Fruit fly (Drosophila melanogaster) whole organism, embryonic: ENCODE measurements around the gene Rgl.
A peak's percentile ranks its signal among the peaks of the same experiment; 100 is the strongest.

Experiments used
- C15 ChIP-seq: fragments of 200-800 bp; sonication (Bioruptor generic); IDR thresholded peaks from 3 replicates; pipeline ENCODE4 v1.3.6; 2022; ENCODE audit warnings: missing biosample characterization, missing genetic modification characterization
- CG13624 ChIP-seq: fragments of 200-800 bp; sonication (Bioruptor generic); optimal IDR thresholded peaks from 2 replicates; lab custom pipeline; 2016; ENCODE audit warnings: missing biosample characterization, missing genetic modification characterization
- CG2199 ChIP-seq: fragments of 200-800 bp; sonication (Bioruptor generic); IDR thresholded peaks from 3 replicates; pipeline ENCODE4 v1.3.6; 2022; ENCODE audit warnings: missing biosample characterization, missing genetic modification characterization
- CG31388 ChIP-seq: fragments of 200-800 bp; sonication (Bioruptor generic); optimal IDR thresholded peaks from 2 replicates; lab custom pipeline; 2016; ENCODE audit warnings: missing biosample characterization, missing genetic modification characterization
- Scr ChIP-seq: fragments of 200-800 bp; sonication (Bioruptor generic); IDR thresholded peaks from 2 replicates; pipeline ENCODE4 v1.3.6; 2022; ENCODE audit warnings: missing biosample characterization, missing genetic modification characterization; ENCODE audit not compliant: partially characterized antibody
- caup ChIP-seq: fragments of 200-800 bp; sonication (Bioruptor generic); optimal IDR thresholded peaks from 3 replicates; lab custom pipeline; 2017; ENCODE audit warnings: missing biosample characterization, mild to moderate bottlenecking, missing genetic modification characterization, moderate library complexity; ENCODE audit not compliant: severe bottlenecking
- nerfin-2 ChIP-seq: fragments of 200-800 bp; sonication (Bioruptor generic); IDR thresholded peaks from 2 replicates; pipeline ENCODE4 v1.3.6; 2022; ENCODE audit warnings: missing biosample characterization, missing genetic modification characterization; ENCODE audit not compliant: partially characterized antibody
- pfk ChIP-seq: fragments of 200-800 bp; sonication (Bioruptor generic); optimal IDR thresholded peaks from 2 replicates; lab custom pipeline; 2018; ENCODE audit warnings: missing biosample characterization, mild to moderate bottlenecking, missing genetic modification characterization, moderate library complexity

DNA sequence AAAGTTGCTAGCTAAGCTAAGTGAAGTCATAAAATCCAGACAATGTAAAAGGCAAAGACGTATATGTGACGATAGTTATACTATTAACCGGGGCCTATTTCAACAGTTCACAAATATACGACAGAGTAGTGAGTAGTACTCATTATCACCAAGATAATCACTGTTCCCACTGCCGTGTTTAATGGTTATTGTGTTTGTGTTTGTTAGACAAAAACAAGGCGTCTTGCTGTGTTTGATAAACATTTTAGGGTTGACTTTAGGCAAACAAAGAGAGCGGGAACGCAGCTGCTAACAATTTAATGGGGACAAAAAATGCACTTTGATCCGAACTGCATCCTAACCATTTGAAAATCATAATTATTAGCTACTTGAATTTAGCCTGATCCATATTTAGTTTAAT lies 59.7 kb downstream of the Rgl start:
- TF ChIP-seq caup (GFP tag; lab: Kevin White, UChicago) = peak; percentile 19
- no peak for TF ChIP-seq CG31388 (GFP tag; lab: Kevin White, UChicago)
- no peak for TF ChIP-seq nerfin-2
- TF ChIP-seq CG13624 (GFP tag; lab: Kevin White, UChicago) = no peak
- TF ChIP-seq CG2199 (GFP tag; lab: Robert Waterston, UW) = 0 out of 3 replicates have a peak, but pooled peaks have one; percentile 13
- TF ChIP-seq Scr (GFP tag; lab: Robert Waterston, UW) = no peak
- TF ChIP-seq C15 (GFP tag; lab: Robert Waterston, UW) = no peak
- peak; percentile 46 for TF ChIP-seq pfk (GFP tag; lab: Kevin White, UChicago)
